Worm (Caenorhabditis elegans): ENCODE data around the gene mig-18.
A peak's percentile ranks its signal among the peaks of the same experiment; 100 is the strongest.

The mig-18 gene

DNA sequence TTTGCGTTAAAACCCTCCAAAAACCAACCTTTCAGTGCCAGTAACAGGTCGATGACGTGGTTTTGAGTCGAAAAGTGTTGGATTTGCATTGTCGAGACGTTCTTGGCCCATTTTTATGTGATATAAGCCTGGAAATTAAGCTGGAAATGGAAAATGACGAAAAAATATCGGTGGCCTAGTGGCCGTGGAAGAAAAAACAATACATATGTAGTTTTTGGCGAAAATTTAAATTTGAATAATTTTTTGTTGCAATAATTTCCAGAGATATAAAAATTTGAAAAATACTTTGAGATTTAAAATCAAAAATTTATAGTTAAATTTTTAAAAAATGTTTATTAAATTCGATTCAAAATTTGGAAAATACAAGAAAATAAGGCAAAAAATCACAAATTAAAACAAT is 36.4 kb downstream of the mig-18 start, which contains the start of gene ciao-2B (continued):
- TF ChIP-seq alr-1 (tag; optimal IDR thresholded peaks at IDR 0.05; ENCODE audit: borderline replicate concordance) (no peak), unc-30 (tag; optimal IDR thresholded peaks at IDR 0.05) (no peak), unc-86 (tag; optimal IDR thresholded peaks at IDR 0.05) (no peak), ceh-88 (GFP tag; IDR thresholded peaks at IDR 0.05) (no peak), ztf-11 (tag; optimal IDR thresholded peaks at IDR 0.05) (peak in 1 of 2 experiments; percentile 47), mep-1 (tag; optimal IDR thresholded peaks at IDR 0.05) (peak; percentile 0), nhr-84 (tag; optimal IDR thresholded peaks at IDR 0.05) (no peak), nhr-28 (tag; optimal IDR thresholded peaks at IDR 0.05) (no peak), nhr-47 (tag; optimal IDR thresholded peaks at IDR 0.05) (peak; percentile 70), grh-1 (GFP tag; IDR thresholded peaks at IDR 0.05) (no peak), nhr-77 (tag; optimal IDR thresholded peaks at IDR 0.05) (no peak), hpl-2 (GFP tag; optimal IDR thresholded peaks at IDR 0.05) (no peak), fkh-8 (tag; optimal IDR thresholded peaks at IDR 0.05) (no peak), nhr-11 (tag; optimal IDR thresholded peaks at IDR 0.05) (no peak), ets-5 (GFP tag; IDR thresholded peaks at IDR 0.05) (no peak), mdl-1 (tag; optimal IDR thresholded peaks at IDR 0.05) (no peak), fos-1 (tag; optimal IDR thresholded peaks at IDR 0.05) (no peak), nhr-20 (tag; optimal IDR thresholded peaks at IDR 0.05) (no peak), tbx-2 (tag; optimal IDR thresholded peaks at IDR 0.05) (peak; percentile 59), ceh-82 (tag; optimal IDR thresholded peaks at IDR 0.05) (peak in 1 of 3 experiments; percentile 35)

ce11 chrIII:13452824-13453223 is 49.8 kb downstream of the mig-18 start:
- no peak for TF ChIP-seq nhr-19 (GFP tag; conservative IDR thresholded peaks at IDR 0.05)
- no peak for TF ChIP-seq grh-1 (GFP tag; IDR thresholded peaks at IDR 0.05)
- no peak for TF ChIP-seq hlh-4 (tag; optimal IDR thresholded peaks at IDR 0.05)
- TF ChIP-seq ets-5 (GFP tag; IDR thresholded peaks at IDR 0.05), result no peak
- TF ChIP-seq unc-86 (tag; optimal IDR thresholded peaks at IDR 0.05), result no peak
- TF ChIP-seq ces-1 (GFP tag; optimal IDR thresholded peaks at IDR 0.05), result no peak

All from whole organism, L1 larva.